Worm (Caenorhabditis elegans) whole organism, L3 larva: ENCODE results near the gene C42D8.1.
A peak's percentile ranks its signal among the peaks of the same experiment; 100 is the strongest.

Source experiments
- R02D3.7 ChIP-seq: fragments of 150-350 bp; optimal IDR thresholded peaks from 2 replicates; lab custom pipeline; 2014; ENCODE audit warnings: missing biosample characterization, missing genetic modification characterization
- ZK546.5 ChIP-seq: sonication (generic microtip); optimal IDR thresholded peaks from 2 replicates; lab custom pipeline; 2017; ENCODE audit warnings: missing biosample characterization, missing genetic modification characterization
- aly-2 ChIP-seq: fragments of 150-350 bp; optimal IDR thresholded peaks from 2 replicates; lab custom pipeline; 2014; ENCODE audit warnings: missing biosample characterization, missing genetic modification characterization
- ama-1 ChIP-seq: fragments of 150-350 bp; optimal IDR thresholded peaks from 2 replicates; lab custom pipeline; 2018
- ceh-16 ChIP-seq: sonication (generic microtip); optimal IDR thresholded peaks from 2 replicates; lab custom pipeline; 2017; ENCODE audit warnings: missing biosample characterization, missing genetic modification characterization
- ceh-28 ChIP-seq: fragments of 150-350 bp; optimal IDR thresholded peaks from 2 replicates; lab custom pipeline; 2014; ENCODE audit warnings: missing biosample characterization, missing genetic modification reagents, missing genetic modification characterization
- ceh-82 ChIP-seq: fragments of 150-350 bp; optimal IDR thresholded peaks from 2 replicates; lab custom pipeline; 2014; ENCODE audit warnings: missing biosample characterization, missing genetic modification characterization
- ceh-9 ChIP-seq: sonication (generic microtip); optimal IDR thresholded peaks from 2 replicates; lab custom pipeline; 2018; ENCODE audit warnings: missing biosample characterization, missing genetic modification characterization
- daf-12 ChIP-seq: fragments of 150-350 bp; optimal IDR thresholded peaks from 2 replicates; lab custom pipeline; 2014; ENCODE audit warnings: missing biosample characterization, missing genetic modification reagents, missing genetic modification characterization
- egl-5 ChIP-seq: fragments of 150-350 bp; optimal IDR thresholded peaks from 2 replicates; lab custom pipeline; 2017; ENCODE audit warnings: missing biosample characterization, missing genetic modification reagents, missing genetic modification characterization, inconsistent platforms
- elt-1 ChIP-seq: fragments of 150-350 bp; optimal IDR thresholded peaks from 2 replicates; lab custom pipeline; 2014; ENCODE audit warnings: missing biosample characterization, missing genetic modification characterization
- elt-2 ChIP-seq: sonication (generic microtip); optimal IDR thresholded peaks from 2 replicates; lab custom pipeline; 2016; ENCODE audit warnings: missing genetic modification reagents, mild to moderate bottlenecking, missing genetic modification characterization, missing compliant biosample characterization
- elt-3 ChIP-seq, 3 experiments: fragments of 150-350 bp in 1 of 3; sonication (generic microtip) in 2 of 3; optimal IDR thresholded peaks; 2 replicates in 2 of 3; 4 replicates in 1 of 3; lab custom pipeline; 2014 to 2017; ENCODE audit warnings: missing biosample characterization in 3 of 3, missing genetic modification characterization in 3 of 3
- eor-1 ChIP-seq, 2 experiments: fragments of 150-350 bp; optimal IDR thresholded peaks; 2 replicates each; lab custom pipeline; 2014 to 2018; ENCODE audit warnings: missing biosample characterization in 2 of 2, missing genetic modification characterization in 2 of 2
- fkh-10 ChIP-seq: sonication (generic microtip); optimal IDR thresholded peaks from 2 replicates; lab custom pipeline; 2017; ENCODE audit warnings: missing biosample characterization, missing genetic modification reagents, missing genetic modification characterization
- fkh-2 ChIP-seq: fragments of 150-350 bp; optimal IDR thresholded peaks from 2 replicates; lab custom pipeline; 2014; ENCODE audit warnings: missing biosample characterization, missing genetic modification reagents, missing genetic modification characterization
- fos-1 ChIP-seq: fragments of 150-350 bp; optimal IDR thresholded peaks from 2 replicates; lab custom pipeline; 2014; ENCODE audit warnings: missing biosample characterization, missing genetic modification characterization
- hmg-11 ChIP-seq: sonication (generic microtip); optimal IDR thresholded peaks from 2 replicates; lab custom pipeline; 2016; ENCODE audit warnings: missing genetic modification characterization, missing compliant biosample characterization
- jun-1 ChIP-seq: fragments of 150-350 bp; optimal IDR thresholded peaks from 2 replicates; lab custom pipeline; 2014; ENCODE audit warnings: missing biosample characterization, missing genetic modification reagents, missing genetic modification characterization
- lin-15B ChIP-seq: fragments of 150-350 bp; optimal IDR thresholded peaks from 2 replicates; lab custom pipeline; 2014; ENCODE audit warnings: missing biosample characterization, missing genetic modification characterization
- lin-39 ChIP-seq: fragments of 150-350 bp; optimal IDR thresholded peaks from 2 replicates; lab custom pipeline; 2018; ENCODE audit warnings: missing biosample characterization, missing genetic modification reagents, missing genetic modification characterization
- lsy-12 ChIP-seq: sonication (generic microtip); optimal IDR thresholded peaks from 2 replicates; lab custom pipeline; 2016; ENCODE audit warnings: mild to moderate bottlenecking, missing genetic modification characterization, missing compliant biosample characterization
- nfya-1 ChIP-seq: sonication (generic microtip); optimal IDR thresholded peaks from 2 replicates; lab custom pipeline; 2017; ENCODE audit warnings: missing genetic modification characterization, mild to moderate bottlenecking, missing compliant biosample characterization, antibody characterized with exemption, moderate library complexity; ENCODE audit not compliant: insufficient read depth
- nhr-11 ChIP-seq: fragments of 150-350 bp; optimal IDR thresholded peaks from 2 replicates; lab custom pipeline; 2014; ENCODE audit warnings: missing biosample characterization, missing genetic modification characterization
- nhr-23 ChIP-seq: fragments of 150-350 bp; optimal IDR thresholded peaks from 2 replicates; lab custom pipeline; 2014; ENCODE audit warnings: missing biosample characterization, missing genetic modification reagents, missing genetic modification characterization
- nhr-25 ChIP-seq: sonication (generic microtip); optimal IDR thresholded peaks from 2 replicates; lab custom pipeline; 2017; ENCODE audit warnings: missing biosample characterization, missing genetic modification characterization
- nhr-43 ChIP-seq: sonication (generic microtip); optimal IDR thresholded peaks from 2 replicates; lab custom pipeline; 2016; ENCODE audit warnings: mild to moderate bottlenecking, missing genetic modification characterization, missing compliant biosample characterization; ENCODE audit not compliant: poor library complexity, severe bottlenecking
- nhr-67 ChIP-seq: fragments of 150-350 bp; optimal IDR thresholded peaks from 2 replicates; lab custom pipeline; 2014; ENCODE audit warnings: missing biosample characterization, missing genetic modification characterization
- nhr-76 ChIP-seq: fragments of 150-350 bp; sonication (generic microtip); optimal IDR thresholded peaks from 5 replicates; lab custom pipeline; 2014; ENCODE audit warnings: missing biosample characterization, missing genetic modification characterization
- nhr-77 ChIP-seq: fragments of 150-350 bp; optimal IDR thresholded peaks from 2 replicates; lab custom pipeline; 2014; ENCODE audit warnings: missing biosample characterization, missing genetic modification characterization
- pha-4 ChIP-seq: fragments of 150-350 bp; optimal IDR thresholded peaks from 2 replicates; lab custom pipeline; 2014; ENCODE audit warnings: missing biosample characterization, missing genetic modification reagents, missing genetic modification characterization
- sea-2 ChIP-seq: fragments of 150-350 bp; sonication (generic microtip); optimal IDR thresholded peaks from 4 replicates; lab custom pipeline; 2014; ENCODE audit warnings: missing biosample characterization, missing genetic modification reagents, missing genetic modification characterization
- skn-1 ChIP-seq: fragments of 150-350 bp; optimal IDR thresholded peaks from 2 replicates; lab custom pipeline; 2014; ENCODE audit warnings: missing biosample characterization, missing genetic modification characterization
- snpc-4 ChIP-seq: fragments of 150-350 bp; optimal IDR thresholded peaks from 2 replicates; lab custom pipeline; 2014; ENCODE audit warnings: missing biosample characterization, missing genetic modification characterization
- tbx-2 ChIP-seq: sonication (generic microtip); optimal IDR thresholded peaks from 2 replicates; lab custom pipeline; 2016; ENCODE audit warnings: mild to moderate bottlenecking, missing genetic modification characterization, missing compliant biosample characterization
- unc-39 ChIP-seq: sonication (generic microtip); optimal IDR thresholded peaks from 4 replicates; lab custom pipeline; 2017; ENCODE audit warnings: missing biosample characterization, missing genetic modification characterization
- unc-62 ChIP-seq: fragments of 150-350 bp; sonication (generic microtip); optimal IDR thresholded peaks from 4 replicates; lab custom pipeline; 2014; ENCODE audit warnings: missing biosample characterization, missing genetic modification reagents, missing genetic modification characterization
- zag-1 ChIP-seq: fragments of 150-350 bp; optimal IDR thresholded peaks from 2 replicates; lab custom pipeline; 2014; ENCODE audit warnings: missing biosample characterization, missing genetic modification characterization
- ztf-11 ChIP-seq: fragments of 150-350 bp; optimal IDR thresholded peaks from 2 replicates; lab custom pipeline; 2014; ENCODE audit warnings: missing biosample characterization, missing genetic modification characterization
- ztf-4 ChIP-seq: fragments of 150-350 bp; optimal IDR thresholded peaks from 2 replicates; lab custom pipeline; 2014; ENCODE audit warnings: missing biosample characterization, missing genetic modification characterization

Gene C42D8.1

ce11 chrX:5119686-5120085 is 10.4 kb downstream of the C42D8.1 start:
- no peak for TF ChIP-seq nhr-11 (tag; lab: Kevin White, UChicago)
- TF ChIP-seq ceh-28 (tag; lab: Kevin White, UChicago) = no peak
- TF ChIP-seq egl-5 (tag; lab: Kevin White, UChicago) = no peak
- no peak for TF ChIP-seq nfya-1 (tag; lab: Kevin White, UChicago)
- TF ChIP-seq ceh-9 (tag; lab: Kevin White, UChicago) = no peak
- TF ChIP-seq lin-15B (tag; lab: Kevin White, UChicago) = no peak
- TF ChIP-seq hmg-11 (tag; lab: Kevin White, UChicago) = no peak
- TF ChIP-seq nhr-43 = no peak
- no peak for TF ChIP-seq fkh-2 (tag; lab: Kevin White, UChicago)
- no peak for TF ChIP-seq skn-1 (tag; lab: Kevin White, UChicago)
- no peak for TF ChIP-seq nhr-23 (tag; lab: Kevin White, UChicago)
- no peak for TF ChIP-seq jun-1 (tag; lab: Kevin White, UChicago)
- no peak for TF ChIP-seq R02D3.7 (tag; lab: Kevin White, UChicago)
- TF ChIP-seq ZK546.5 = no peak
- TF ChIP-seq, all 47 proteins: peak for 0

DNA sequence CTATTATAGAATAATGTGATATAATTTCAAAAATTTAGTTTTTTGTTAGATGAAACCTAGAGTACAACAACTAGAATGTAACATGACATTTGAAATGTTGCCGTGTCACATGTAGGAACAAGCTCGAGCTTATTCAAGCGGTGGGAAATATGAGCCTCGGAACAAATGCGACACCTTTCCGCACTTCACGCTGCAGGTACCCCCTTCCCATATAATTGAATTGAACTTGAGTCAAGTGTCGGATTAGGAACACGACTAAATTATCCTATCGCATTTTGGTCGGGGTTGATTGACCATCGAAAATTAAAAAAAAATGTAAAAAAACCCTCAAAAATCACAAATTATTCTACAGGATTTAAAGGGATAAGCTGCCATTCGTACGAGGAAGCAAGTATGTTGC is 10.9 kb downstream of the C42D8.1 start:
- no peak for TF ChIP-seq eor-1 (tag; optimal IDR thresholded peaks at IDR 0.05; lab: Kevin White, UChicago)

ce11 chrX:5120807-5121206 is 11.5 kb downstream of the C42D8.1 start:
- no peak for TF ChIP-seq hmg-11 (tag; lab: Kevin White, UChicago)
- TF ChIP-seq ceh-16 (tag; lab: Kevin White, UChicago) = no peak
- TF ChIP-seq nhr-43 = no peak
- TF ChIP-seq eor-1 (tag; optimal IDR thresholded peaks at IDR 0.05; lab: Kevin White, UChicago) = no peak
- peak; percentile 38 for TF ChIP-seq ama-1 (lab: Kevin White, UChicago)
- no peak for TF ChIP-seq elt-3 (tag; optimal IDR thresholded peaks at IDR 0.05; lab: Kevin White, UChicago)
- no peak for TF ChIP-seq fos-1 (tag; lab: Kevin White, UChicago)

DNA sequence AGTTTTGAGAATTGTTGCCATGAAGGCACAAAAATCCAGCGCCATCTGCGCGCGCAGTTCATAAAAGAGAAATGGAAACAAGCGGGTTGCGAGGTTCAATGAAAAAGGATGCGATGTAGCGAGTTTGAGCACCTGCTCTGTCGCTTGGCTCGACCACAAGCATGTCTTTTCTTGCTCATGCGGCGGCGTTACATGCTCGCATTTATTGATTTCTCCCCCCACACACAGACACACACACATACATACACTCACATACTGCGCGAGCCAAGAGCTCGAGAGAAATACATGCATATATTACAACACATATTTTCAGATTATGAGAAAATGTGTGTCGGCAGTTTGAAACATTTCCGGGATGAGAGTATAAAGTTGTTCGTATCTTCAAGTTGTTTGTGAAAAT is 12.5 kb downstream of the C42D8.1 start:
- TF ChIP-seq ama-1 (lab: Kevin White, UChicago) = peak; percentile 20
- TF ChIP-seq lin-39 (tag; lab: Kevin White, UChicago) = peak; percentile 66
- peak; percentile 61 for TF ChIP-seq hmg-11 (tag; lab: Kevin White, UChicago)
- TF ChIP-seq sea-2 (GFP tag; lab: Kevin White, UChicago) = peak; percentile 67
- TF ChIP-seq nfya-1 (tag; lab: Kevin White, UChicago) = peak; percentile 52
- peak; percentile 5 for TF ChIP-seq pha-4
- TF ChIP-seq nhr-77 (tag; lab: Kevin White, UChicago) = no peak
- no peak for TF ChIP-seq elt-1
- no peak for TF ChIP-seq snpc-4 (tag; lab: Kevin White, UChicago)

DNA sequence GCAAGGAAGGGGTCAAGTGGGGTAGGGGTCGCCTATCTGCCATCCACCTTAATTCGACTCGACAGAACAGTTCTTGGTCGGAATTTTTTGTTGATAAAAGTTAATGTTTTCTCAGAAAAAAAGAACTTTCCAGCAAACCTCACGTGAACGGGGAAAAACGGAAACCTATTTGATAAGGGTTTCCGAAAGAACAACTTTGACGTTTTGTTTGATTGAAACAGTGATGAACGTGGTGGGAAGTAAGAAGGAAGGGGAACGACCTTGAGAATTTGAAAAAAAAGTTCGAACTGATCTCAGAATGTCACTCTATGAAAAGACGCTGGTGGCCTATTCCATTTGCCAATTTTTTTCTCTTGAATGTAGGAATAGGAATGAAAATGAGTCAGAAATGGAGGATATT is 13.1 kb downstream of the C42D8.1 start:
- TF ChIP-seq elt-2 (tag; lab: Kevin White, UChicago) (peak; percentile 36), snpc-4 (tag; lab: Kevin White, UChicago) (no peak), nhr-77 (tag; lab: Kevin White, UChicago) (no peak), nhr-23 (tag; lab: Kevin White, UChicago) (peak; percentile 9), ceh-28 (tag; lab: Kevin White, UChicago) (no peak), lin-39 (tag; lab: Kevin White, UChicago) (no peak), daf-12 (tag; lab: Kevin White, UChicago) (no peak), nhr-76 (tag; lab: Kevin White, UChicago) (no peak)

DNA sequence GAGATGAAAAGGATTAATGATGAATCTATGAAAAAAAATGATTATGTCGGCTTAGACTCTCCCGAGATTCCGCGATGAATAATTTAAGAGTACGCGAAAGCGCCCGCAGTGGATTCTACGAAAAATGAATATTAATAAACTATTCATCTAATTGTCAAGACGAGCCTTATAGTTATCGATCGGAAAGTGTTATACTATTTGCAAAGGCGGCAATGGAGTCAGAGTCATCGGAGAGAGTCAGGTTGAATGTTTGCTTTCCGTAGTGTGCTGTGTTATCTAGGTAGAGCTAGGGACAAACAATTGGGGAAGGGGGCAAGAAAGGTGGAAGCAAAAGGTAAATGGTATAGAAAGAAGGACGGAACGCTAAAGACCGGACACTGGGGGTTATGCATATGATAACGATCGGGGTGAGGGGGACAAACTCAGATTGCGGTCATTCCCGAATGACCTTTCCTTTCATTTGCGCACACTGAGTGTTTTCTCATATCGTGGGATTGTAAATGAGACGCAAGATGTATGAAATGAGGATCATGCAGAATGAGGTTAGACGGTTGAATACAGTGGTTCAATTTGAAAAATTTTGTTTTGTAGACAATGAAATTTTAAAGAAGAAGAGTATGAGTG is 13.6 kb downstream of the C42D8.1 start:
- TF ChIP-seq ztf-4 (tag; lab: Kevin White, UChicago) (no peak), fkh-10 (no peak), fos-1 (tag; lab: Kevin White, UChicago) (no peak), nhr-67 (tag; lab: Kevin White, UChicago) (no peak), nhr-23 (tag; lab: Kevin White, UChicago) (peak; percentile 18), lin-39 (tag; lab: Kevin White, UChicago) (no peak), unc-39 (tag; lab: Kevin White, UChicago) (no peak), elt-2 (tag; lab: Kevin White, UChicago) (peak; percentile 22), ztf-11 (no peak), ceh-28 (tag; lab: Kevin White, UChicago) (no peak), daf-12 (tag; lab: Kevin White, UChicago) (no peak), zag-1 (no peak), lsy-12 (tag; lab: Kevin White, UChicago) (no peak), pha-4 (peak; percentile 85), eor-1 (tag; optimal IDR thresholded peaks at IDR 0.05; lab: Kevin White, UChicago) (no peak), nhr-25 (tag; lab: Kevin White, UChicago) (peak; percentile 26), ceh-82 (tag; lab: Kevin White, UChicago) (no peak), R02D3.7 (tag; lab: Kevin White, UChicago) (no peak), fkh-2 (tag; lab: Kevin White, UChicago) (no peak), unc-62 (no peak), sea-2 (GFP tag; lab: Kevin White, UChicago) (no peak), tbx-2 (tag; lab: Kevin White, UChicago) (no peak), aly-2 (no peak)
